Fruit fly (Drosophila melanogaster): ENCODE data around the gene Gug.

The Gug gene

DNA sequence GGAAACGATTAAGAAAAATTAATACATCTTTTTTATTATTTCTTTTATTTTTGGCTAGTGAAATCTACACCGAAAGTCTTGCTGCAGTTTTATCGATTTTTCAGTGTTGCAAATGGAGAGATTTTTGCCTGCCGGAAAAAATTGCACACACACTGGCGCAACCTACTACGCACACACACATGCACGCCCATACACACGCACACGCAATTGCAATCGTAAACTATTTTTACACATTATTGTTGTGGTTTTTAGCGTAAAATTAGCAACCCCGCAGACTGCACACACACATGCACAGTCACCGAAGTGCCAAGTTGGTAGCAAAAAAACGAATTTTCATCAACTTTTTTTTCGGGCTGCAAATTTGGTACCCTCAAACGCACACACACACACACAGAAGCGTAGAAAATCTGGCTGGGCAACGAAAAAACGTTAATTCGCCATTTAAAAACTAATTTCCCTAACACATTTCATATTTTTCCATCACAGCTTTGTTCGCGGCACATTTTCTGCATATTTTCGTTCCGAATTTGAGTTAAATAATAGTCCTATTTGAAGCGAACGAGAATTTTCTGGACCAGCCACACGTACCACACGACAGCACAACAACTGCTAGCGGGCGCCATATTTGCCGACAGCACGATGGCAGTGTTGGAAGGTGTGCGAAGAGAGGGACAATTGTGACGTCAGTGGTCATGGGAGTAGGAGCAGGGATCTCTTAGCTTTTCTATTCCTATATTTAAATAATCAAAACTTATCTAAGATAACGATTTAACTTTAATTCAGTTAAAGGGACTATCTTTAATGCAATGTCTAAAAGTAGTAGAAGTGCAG is 7.8 kb upstream of the Gug start, which contains the start of gene Unr (continued):
- TF ChIP-seq CoRest (tag; optimal IDR thresholded peaks at IDR 0.05) (peak; percentile 68), CG12236 (GFP tag; optimal IDR thresholded peaks at IDR 0.05) (peak; percentile 32), h (optimal IDR thresholded peaks at IDR 0.05) (no peak), CG13296 (GFP tag; optimal IDR thresholded peaks at IDR 0.05) (peak; percentile 86), CG17186 (GFP tag; optimal IDR thresholded peaks at IDR 0.05) (no peak), Dek (tag; optimal IDR thresholded peaks at IDR 0.05) (peak; percentile 70), Hey (tag; optimal IDR thresholded peaks at IDR 0.05) (no peak), Hmx (GFP tag; optimal IDR thresholded peaks at IDR 0.05) (peak; percentile 76), CG6791 (GFP tag; IDR thresholded peaks at IDR 0.05; ENCODE audit: partially characterized antibody) (no peak), CG14710 (tag; optimal IDR thresholded peaks at IDR 0.05) (peak; percentile 53), Scr (GFP tag; IDR thresholded peaks at IDR 0.05; ENCODE audit: partially characterized antibody) (no peak), ci (GFP tag; IDR thresholded peaks at IDR 0.05) (peak; percentile 92), CG17328 (GFP tag; IDR thresholded peaks at IDR 0.05) (peak; percentile 80), TFAM (GFP tag; optimal IDR thresholded peaks at IDR 0.05) (peak; percentile 27), bbx (GFP tag; IDR thresholded peaks at IDR 0.05; ENCODE audit: partially characterized antibody) (no peak), Dip3 (GFP tag; optimal IDR thresholded peaks at IDR 0.05) (peak; percentile 84), CG5180 (GFP tag; optimal IDR thresholded peaks at IDR 0.05) (peak; percentile 6), CG2678 (tag; optimal IDR thresholded peaks at IDR 0.05) (peak; percentile 81), H2.0 (GFP tag; IDR thresholded peaks at IDR 0.05) (peak; percentile 80), Eip74EF (GFP tag; optimal IDR thresholded peaks at IDR 0.05) (peak in 1 of 2 experiments; percentile 60), sisA (GFP tag; IDR thresholded peaks at IDR 0.05) (peak; percentile 78), GATAe (GFP tag; conservative IDR thresholded peaks at IDR 0.05) (no peak), wek (GFP tag; optimal IDR thresholded peaks at IDR 0.05) (peak; percentile 52), CG10979 (tag; optimal IDR thresholded peaks at IDR 0.05) (peak; percentile 61), CG1603 (tag; optimal IDR thresholded peaks at IDR 0.05) (peak; percentile 83), Drgx (GFP tag; IDR thresholded peaks at IDR 0.05) (peak; percentile 68), jigr1 (GFP tag; IDR thresholded peaks at IDR 0.05) (no peak), CG32772 (GFP tag; IDR thresholded peaks at IDR 0.05) (no peak; the same call in 1 of the 2 replicates), CG7271 (tag; optimal IDR thresholded peaks at IDR 0.05) (no peak), org-1 (GFP tag; optimal IDR thresholded peaks at IDR 0.05) (peak; percentile 39), CG11398 (GFP tag; optimal IDR thresholded peaks at IDR 0.05) (no peak), Hr3 (GFP tag; optimal IDR thresholded peaks at IDR 0.05) (peak; percentile 68), gcm2 (GFP tag; optimal IDR thresholded peaks at IDR 0.05) (peak; percentile 49), abd-A (tag; optimal IDR thresholded peaks at IDR 0.05) (no peak), ato (GFP tag; IDR thresholded peaks at IDR 0.05; ENCODE audit: partially characterized antibody) (no peak), dysf (GFP tag; IDR thresholded peaks at IDR 0.05) (peak; percentile 81), BEAF-32 (GFP tag; optimal IDR thresholded peaks at IDR 0.05) (peak; percentile 37), CG11723 (GFP tag; optimal IDR thresholded peaks at IDR 0.05) (peak; percentile 57), HLHmδ (GFP tag; optimal IDR thresholded peaks at IDR 0.05) (peak; percentile 86), Fer3 (tag; optimal IDR thresholded peaks at IDR 0.05) (peak; percentile 71), CG10274 (GFP tag; optimal IDR thresholded peaks at IDR 0.05) (no peak), Aef1 (GFP tag; IDR thresholded peaks at IDR 0.05) (peak; percentile 74), CG33213 (GFP tag; optimal IDR thresholded peaks at IDR 0.05) (peak; percentile 64), Ets97D (GFP tag; optimal IDR thresholded peaks at IDR 0.05) (peak; percentile 83), CG3281 (GFP tag; optimal IDR thresholded peaks at IDR 0.05) (peak; percentile 74), so (GFP tag; IDR thresholded peaks at IDR 0.05) (peak; percentile 68; the same call in 2 of the 3 replicates), cad (GFP tag; optimal IDR thresholded peaks at IDR 0.05) (no peak), vnd (GFP tag; IDR thresholded peaks at IDR 0.05; ENCODE audit: partially characterized antibody) (no peak)

All from whole organism, embryonic.